Fruit fly (Drosophila melanogaster) whole organism, embryonic: ENCODE data around the gene Rab7.

Source experiments
- Awh ChIP-seq: fragments of 200-800 bp; sonication (Bioruptor generic); IDR thresholded peaks from 2 replicates; pipeline ENCODE4, ENCODE4 v1.3.6; 2022; ENCODE audit warnings: missing biosample characterization, missing genetic modification characterization
- Bdp1 ChIP-seq: fragments of 200-800 bp; sonication (Bioruptor generic); optimal IDR thresholded peaks from 3 replicates; lab custom pipeline; 2016; ENCODE audit warnings: missing biosample characterization, missing genetic modification characterization
- Bteb2 ChIP-seq: fragments of 200-800 bp; sonication (Bioruptor generic); optimal IDR thresholded peaks from 2 replicates; lab custom pipeline; 2016; ENCODE audit warnings: missing biosample characterization, missing genetic modification characterization
- CG11247 ChIP-seq: fragments of 200-800 bp; sonication (Bioruptor generic); IDR thresholded peaks from 2 replicates; pipeline ENCODE4 v1.3.6; 2022; ENCODE audit warnings: missing biosample characterization, missing genetic modification characterization
- CG11696 ChIP-seq: fragments of 200-800 bp; sonication (Bioruptor generic); IDR thresholded peaks from 2 replicates; pipeline ENCODE4 v1.3.6; 2022; ENCODE audit warnings: missing biosample characterization, missing genetic modification characterization
- CG12219 ChIP-seq: fragments of 200-800 bp; sonication (Bioruptor generic); optimal IDR thresholded peaks from 3 replicates; lab custom pipeline; 2018; ENCODE audit warnings: missing biosample characterization, mild to moderate bottlenecking, missing genetic modification characterization
- CG12391 ChIP-seq: fragments of 200-800 bp; sonication (Bioruptor generic); optimal IDR thresholded peaks from 3 replicates; lab custom pipeline; 2018; ENCODE audit warnings: missing biosample characterization, mild to moderate bottlenecking, missing genetic modification characterization, moderate library complexity
- CG17186 ChIP-seq: fragments of 200-800 bp; sonication (Bioruptor generic); optimal IDR thresholded peaks from 3 replicates; lab custom pipeline; 2017; ENCODE audit warnings: missing biosample characterization, missing genetic modification reagents, missing genetic modification characterization
- CG17361 ChIP-seq: fragments of 200-800 bp; sonication (Bioruptor generic); IDR thresholded peaks from 3 replicates; pipeline ENCODE4 v1.3.6; 2022; ENCODE audit warnings: missing biosample characterization, missing genetic modification characterization
- CG30020 ChIP-seq: fragments of 200-800 bp; optimal IDR thresholded peaks from 2 replicates; lab custom pipeline; 2019; ENCODE audit warnings: missing biosample characterization, mild to moderate bottlenecking, missing genetic modification characterization, moderate library complexity
- CG3065 ChIP-seq: fragments of 200-800 bp; sonication (Bioruptor generic); optimal IDR thresholded peaks from 2 replicates; lab custom pipeline; 2016; ENCODE audit warnings: missing biosample characterization, missing genetic modification characterization
- CG31441 ChIP-seq: fragments of 200-800 bp; sonication (Bioruptor generic); IDR thresholded peaks from 2 replicates; pipeline ENCODE4 v1.3.6; 2022; ENCODE audit warnings: missing biosample characterization, missing genetic modification characterization
- CG3847 ChIP-seq: fragments of 200-800 bp; sonication (Bioruptor generic); IDR thresholded peaks from 2 replicates; pipeline ENCODE4 v1.3.6; 2022; ENCODE audit warnings: missing biosample characterization, missing genetic modification characterization
- CG4360 ChIP-seq: fragments of 200-800 bp; sonication (Bioruptor generic); IDR thresholded peaks from 2 replicates; pipeline ENCODE4 v1.3.6; 2022; ENCODE audit warnings: missing biosample characterization, missing genetic modification characterization
- CG6254 ChIP-seq: fragments of 200-800 bp; sonication (Bioruptor generic); optimal IDR thresholded peaks from 3 replicates; lab custom pipeline; 2017; ENCODE audit warnings: mild to moderate bottlenecking, missing biosample characterization, missing genetic modification reagents, missing genetic modification characterization
- CG6272 ChIP-seq: fragments of 200-800 bp; sonication (Bioruptor generic); IDR thresholded peaks from 2 replicates; pipeline ENCODE4 v1.3.6; 2022; ENCODE audit warnings: missing biosample characterization, missing genetic modification characterization
- CG8281 ChIP-seq: fragments of 200-800 bp; sonication (Bioruptor generic); optimal IDR thresholded peaks from 2 replicates; lab custom pipeline; 2018; ENCODE audit warnings: missing biosample characterization, mild to moderate bottlenecking, missing genetic modification characterization, moderate library complexity
- CG8290 ChIP-seq, 3 experiments: fragments of 200-800 bp; sonication (Bioruptor generic); optimal IDR thresholded peaks; 2 replicates each; lab custom pipeline; 2016 to 2019; ENCODE audit warnings: missing biosample characterization in 3 of 3, missing genetic modification characterization in 3 of 3, mild to moderate bottlenecking in 2 of 3, moderate library complexity in 1 of 3
- CG8388 ChIP-seq: fragments of 200-800 bp; sonication (Bioruptor generic); optimal IDR thresholded peaks from 2 replicates; lab custom pipeline; 2019; ENCODE audit warnings: missing biosample characterization, mild to moderate bottlenecking, missing genetic modification characterization, moderate library complexity
- CG9437 ChIP-seq: fragments of 200-800 bp; sonication (Bioruptor generic); optimal IDR thresholded peaks from 2 replicates; lab custom pipeline; 2018; ENCODE audit warnings: missing biosample characterization, mild to moderate bottlenecking, missing genetic modification characterization
- Camta ChIP-seq: fragments of 200-800 bp; sonication (Bioruptor generic); optimal IDR thresholded peaks from 2 replicates; lab custom pipeline; 2016; ENCODE audit warnings: missing biosample characterization, missing genetic modification characterization
- CkIIα-i1 ChIP-seq: fragments of 200-800 bp; sonication (Bioruptor generic); IDR thresholded peaks from 2 replicates; pipeline ENCODE4 v1.3.6; 2022; ENCODE audit warnings: missing biosample characterization, missing genetic modification characterization
- D ChIP-seq, 2 experiments: fragments of 200-800 bp in 1 of 2; fragments of >200 bp in 1 of 2; sonication (Bioruptor generic) in 1 of 2; optimal IDR thresholded peaks; 2 replicates in 1 of 2; 3 replicates in 1 of 2; lab custom pipeline; 2017; ENCODE audit warnings: mild to moderate bottlenecking in 1 of 2, missing biosample characterization in 1 of 2, missing genetic modification characterization in 1 of 2, missing genetic modification reagents in 1 of 2
- D19A ChIP-seq: fragments of 200-800 bp; optimal IDR thresholded peaks from 3 replicates; lab custom pipeline; 2019; ENCODE audit warnings: missing biosample characterization, mild to moderate bottlenecking, missing genetic modification characterization, moderate library complexity
- Drgx ChIP-seq: fragments of 200-800 bp; sonication (Bioruptor generic); IDR thresholded peaks from 2 replicates; pipeline ENCODE4 v1.3.6; 2022; ENCODE audit warnings: missing biosample characterization, missing genetic modification characterization
- ERR ChIP-seq: fragments of 200-800 bp; sonication (Bioruptor generic); optimal IDR thresholded peaks from 2 replicates; lab custom pipeline; 2016; ENCODE audit warnings: missing biosample characterization, missing genetic modification characterization
- Fer3 ChIP-seq: fragments of 200-800 bp; sonication (Bioruptor generic); optimal IDR thresholded peaks from 2 replicates; lab custom pipeline; 2018; ENCODE audit warnings: missing biosample characterization, mild to moderate bottlenecking, missing genetic modification characterization, moderate library complexity
- Gug ChIP-seq: fragments of 200-800 bp; sonication (Bioruptor generic); IDR thresholded peaks from 4 replicates; pipeline ENCODE4 v1.3.6; 2022; ENCODE audit warnings: missing biosample characterization, missing genetic modification characterization
- Hmr ChIP-seq: fragments of 200-800 bp; sonication (Bioruptor generic); optimal IDR thresholded peaks from 3 replicates; lab custom pipeline; 2017; ENCODE audit warnings: mild to moderate bottlenecking, missing biosample characterization, missing genetic modification reagents, missing genetic modification characterization
- Hr3 ChIP-seq: fragments of 200-800 bp; sonication (Bioruptor generic); optimal IDR thresholded peaks from 3 replicates; lab custom pipeline; 2016; ENCODE audit warnings: missing biosample characterization, missing genetic modification characterization
- Hsf ChIP-seq: fragments of 200-800 bp; sonication (Bioruptor generic); optimal IDR thresholded peaks from 3 replicates; lab custom pipeline; 2016; ENCODE audit warnings: missing biosample characterization, missing genetic modification characterization
- NFAT ChIP-seq: fragments of 200-800 bp; sonication (Bioruptor generic); IDR thresholded peaks from 2 replicates; pipeline ENCODE4 v1.3.6; 2022; ENCODE audit warnings: missing biosample characterization, missing genetic modification characterization
- Opbp ChIP-seq: fragments of 200-800 bp; sonication (Bioruptor generic); IDR thresholded peaks from 3 replicates; pipeline ENCODE4 v1.3.6; 2022; ENCODE audit warnings: missing biosample characterization, missing genetic modification characterization; ENCODE audit not compliant: partially characterized antibody
- Side ChIP-seq: fragments of 200-800 bp; sonication (Bioruptor generic); optimal IDR thresholded peaks from 2 replicates; lab custom pipeline; 2016; ENCODE audit warnings: missing biosample characterization, missing genetic modification characterization
- Sry-β ChIP-seq: fragments of 200-800 bp; sonication (Bioruptor generic); optimal IDR thresholded peaks from 2 replicates; lab custom pipeline; 2018; ENCODE audit warnings: missing biosample characterization, mild to moderate bottlenecking, missing genetic modification characterization, moderate library complexity
- ara ChIP-seq: fragments of 200-800 bp; sonication (Bioruptor generic); IDR thresholded peaks from 2 replicates; pipeline ENCODE4 v1.3.6; 2022; ENCODE audit warnings: missing biosample characterization, missing genetic modification characterization
- bowl ChIP-seq: fragments of 200-800 bp; sonication (Bioruptor generic); IDR thresholded peaks from 2 replicates; pipeline ENCODE4 v1.3.6; 2022; ENCODE audit warnings: missing biosample characterization, missing genetic modification characterization
- cwo ChIP-seq: fragments of 200-800 bp; sonication (Bioruptor generic); optimal IDR thresholded peaks from 3 replicates; lab custom pipeline; 2017; ENCODE audit warnings: missing biosample characterization, missing genetic modification characterization, mild to moderate bottlenecking, moderate library complexity, missing genetic modification reagents
- eve ChIP-seq, 2 experiments: fragments of >200 bp; optimal IDR thresholded peaks; 2 replicates each; lab custom pipeline; 2017; ENCODE audit warnings: missing biosample characterization in 2 of 2, missing genetic modification characterization in 2 of 2
- fd64A ChIP-seq: fragments of 200-800 bp; sonication (Bioruptor generic); optimal IDR thresholded peaks from 3 replicates; lab custom pipeline; 2018; ENCODE audit warnings: missing biosample characterization, mild to moderate bottlenecking, missing genetic modification characterization
- fd96Cb ChIP-seq: fragments of 200-800 bp; sonication (Bioruptor generic); optimal IDR thresholded peaks from 2 replicates; lab custom pipeline; 2018; ENCODE audit warnings: missing biosample characterization, mild to moderate bottlenecking, missing genetic modification characterization, moderate library complexity
- gce ChIP-seq: fragments of 200-800 bp; sonication (Bioruptor generic); IDR thresholded peaks from 3 replicates; pipeline ENCODE4 v1.3.6; 2022; ENCODE audit warnings: missing biosample characterization, missing genetic modification characterization
- ken ChIP-seq: fragments of 200-800 bp; sonication (Bioruptor generic); IDR thresholded peaks from 3 replicates; pipeline ENCODE4 v1.3.6; 2022; ENCODE audit warnings: missing biosample characterization, missing genetic modification characterization
- lola ChIP-seq, 3 experiments: fragments of >200 bp in 2 of 3; fragments of 200-800 bp in 1 of 3; sonication (Bioruptor generic) in 1 of 3; optimal IDR thresholded peaks; 2 replicates each; lab custom pipeline; 2017 to 2019; ENCODE audit warnings: missing biosample characterization in 3 of 3, missing genetic modification characterization in 3 of 3, mild to moderate bottlenecking in 1 of 3, moderate library complexity in 1 of 3
- nerfin-1 ChIP-seq: fragments of 200-800 bp; sonication (Bioruptor generic); optimal IDR thresholded peaks from 3 replicates; lab custom pipeline; 2019; ENCODE audit warnings: missing biosample characterization, mild to moderate bottlenecking, missing genetic modification characterization, moderate library complexity
- nmo ChIP-seq: fragments of 200-800 bp; sonication (Bioruptor generic); optimal IDR thresholded peaks from 2 replicates; lab custom pipeline; 2018; ENCODE audit warnings: missing biosample characterization, mild to moderate bottlenecking, missing genetic modification characterization, moderate library complexity
- pros ChIP-seq: fragments of 200-800 bp; sonication (Bioruptor generic); optimal IDR thresholded peaks from 3 replicates; lab custom pipeline; 2019; ENCODE audit warnings: missing biosample characterization, mild to moderate bottlenecking, missing genetic modification characterization, moderate library complexity
- vvl ChIP-seq: fragments of 200-800 bp; sonication (Bioruptor generic); IDR thresholded peaks from 2 replicates; pipeline ENCODE4 v1.3.6; 2022; ENCODE audit warnings: missing biosample characterization, missing genetic modification characterization

Rab7 gene

DNA sequence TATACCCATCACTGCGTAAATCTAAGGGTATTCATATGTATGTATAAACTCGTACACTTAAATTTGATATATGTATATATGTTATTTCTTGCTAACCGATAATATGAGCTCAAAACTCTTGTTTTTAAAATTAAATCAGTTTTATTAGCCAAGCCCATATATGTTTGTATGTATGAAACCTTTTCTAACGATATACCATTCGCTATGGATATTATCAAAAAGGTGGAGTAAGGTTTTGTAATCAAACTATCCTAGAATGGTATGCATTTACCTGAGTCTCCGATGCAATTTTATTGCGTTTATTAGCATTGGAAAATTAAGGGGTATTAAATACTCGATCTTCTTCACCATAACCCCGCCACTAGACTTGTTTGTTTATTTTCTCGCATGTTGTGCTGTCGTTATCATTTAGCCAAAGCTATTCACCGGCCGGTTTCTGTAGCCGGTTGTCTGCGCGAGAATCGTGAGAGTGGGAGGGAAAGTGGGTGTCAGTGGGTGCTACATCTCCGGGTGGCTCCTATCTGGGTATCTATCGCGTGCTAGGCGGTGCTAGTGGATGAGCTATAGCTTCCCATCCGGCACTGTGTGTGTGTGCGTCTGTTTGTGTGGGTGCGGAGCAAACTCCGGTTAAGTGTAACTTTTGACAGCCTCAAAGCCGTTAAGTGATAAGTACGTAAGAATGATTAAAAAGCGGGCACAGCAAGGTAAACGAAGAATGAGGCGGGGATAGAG, 15.1 kb downstream of the Rab7 start (continued):
- TF ChIP-seq CG8290 (GFP tag; optimal IDR thresholded peaks at IDR 0.05; lab: Kevin White, UChicago) (no peak), CG8290 (tag; optimal IDR thresholded peaks at IDR 0.05; lab: Kevin White, UChicago) (no peak), D (optimal IDR thresholded peaks at IDR 0.05; lab: Kevin White, UChicago) (no peak), D (GFP tag; optimal IDR thresholded peaks at IDR 0.05; lab: Kevin White, UChicago) (no peak), Sry-β (GFP tag; lab: Kevin White, UChicago) (no peak), CG6254 (GFP tag; lab: Kevin White, UChicago) (peak; percentile 8), CG8388 (GFP tag; lab: Kevin White, UChicago) (peak; percentile 28), bowl (GFP tag; lab: Robert Waterston, UW) (0 out of 2 replicates have a peak, but pooled peaks have one; percentile 17), fd96Cb (tag; lab: Kevin White, UChicago) (no peak), pros (GFP tag; lab: Kevin White, UChicago) (no peak), CG11247 (GFP tag; lab: Robert Waterston, UW) (no peak), Fer3 (no peak), ara (no peak), Bteb2 (no peak), Hmr (GFP tag; lab: Kevin White, UChicago) (peak; percentile 7), CG30020 (tag; lab: Kevin White, UChicago) (no peak), CG8281 (tag; lab: Kevin White, UChicago) (no peak), Hr3 (GFP tag; lab: Kevin White, UChicago) (peak; percentile 10), nmo (GFP tag; lab: Kevin White, UChicago) (peak; percentile 43), ken (GFP tag; lab: Robert Waterston, UW) (no peak), lola (GFP tag; optimal IDR thresholded peaks at IDR 0.05; lab: Kevin White, UChicago) (peak in 1 of 3 experiments; percentile 22), CG17186 (no peak), D19A (tag; lab: Kevin White, UChicago) (peak; percentile 29), CG4360 (no peak), NFAT (GFP tag; lab: Robert Waterston, UW) (no peak), nerfin-1 (no peak), CG12219 (GFP tag; lab: Kevin White, UChicago) (no peak), vvl (GFP tag; lab: Robert Waterston, UW) (no peak), CG17361 (peak; percentile 65; the same call in 2 of the 3 replicates), CG9437 (peak; percentile 33), Hsf (GFP tag; lab: Kevin White, UChicago) (no peak), Gug (GFP tag; lab: Robert Waterston, UW) (no peak), CG3065 (GFP tag; lab: Kevin White, UChicago) (no peak), Bdp1 (GFP tag; lab: Kevin White, UChicago) (no peak), ERR (GFP tag; lab: Kevin White, UChicago) (no peak), CG3847 (GFP tag; lab: Robert Waterston, UW) (no peak), Drgx (GFP tag; lab: Robert Waterston, UW) (no peak), CG31441 (GFP tag; lab: Robert Waterston, UW) (0 out of 2 replicates have a peak, but pooled peaks have one; percentile 27), eve (GFP tag; optimal IDR thresholded peaks at IDR 0.05; lab: Kevin White, UChicago) (peak in 1 of 2 experiments; percentile 50), cwo (GFP tag; lab: Kevin White, UChicago) (peak; percentile 70), Camta (no peak), gce (GFP tag; lab: Robert Waterston, UW) (peak; percentile 56; the same call in 1 of the 3 replicates), fd64A (GFP tag; lab: Kevin White, UChicago) (peak; percentile 6), CG12391 (tag; lab: Kevin White, UChicago) (peak; percentile 34), CG11696 (GFP tag; lab: Robert Waterston, UW) (no peak), Awh (GFP tag; lab: Robert Waterston, UW) (peak; percentile 19; the same call in 1 of the 2 replicates), Opbp (GFP tag; lab: Robert Waterston, UW) (no peak), CkIIα-i1 (GFP tag; lab: Robert Waterston, UW) (no peak), Side (no peak), CG6272 (no peak)
